Worm (Caenorhabditis elegans) whole organism, mixed stage, embryonic: Measurements from ENCODE around the gene T25B2.3.

Experiments
- M03D4.4 ChIP-seq: sonication (generic microtip); optimal IDR thresholded peaks from 2 replicates; lab custom pipeline; 2017; ENCODE audit warnings: mild to moderate bottlenecking, missing genetic modification characterization, missing compliant biosample characterization
- bed-3 ChIP-seq: fragments of 200-800 bp; sonication (Bioruptor generic); optimal IDR thresholded peaks from 3 replicates; lab custom pipeline; 2018; ENCODE audit warnings: mild to moderate bottlenecking, missing genetic modification characterization, moderate library complexity, missing compliant biosample characterization
- blmp-1 ChIP-seq: fragments of 150-350 bp; optimal IDR thresholded peaks from 2 replicates; lab custom pipeline; 2014; ENCODE audit warnings: missing biosample characterization, missing genetic modification characterization
- ceh-39 ChIP-seq: fragments of 150-350 bp; optimal IDR thresholded peaks from 2 replicates; lab custom pipeline; 2014; ENCODE audit warnings: missing biosample characterization, missing genetic modification characterization
- ceh-43 ChIP-seq: fragments of 200-800 bp; sonication (Bioruptor generic); optimal IDR thresholded peaks from 2 replicates; lab custom pipeline; 2018; ENCODE audit warnings: mild to moderate bottlenecking, missing genetic modification characterization, moderate library complexity, missing compliant biosample characterization
- ceh-83 ChIP-seq: fragments of 200-800 bp; sonication (Bioruptor generic); optimal IDR thresholded peaks from 2 replicates; lab custom pipeline; 2018; ENCODE audit warnings: mild to moderate bottlenecking, missing genetic modification characterization, missing compliant biosample characterization
- ces-1 ChIP-seq: fragments of 150-350 bp; optimal IDR thresholded peaks from 2 replicates; lab custom pipeline; 2014; ENCODE audit warnings: missing biosample characterization, missing genetic modification reagents, missing genetic modification characterization
- cnd-1 ChIP-seq: fragments of 200-800 bp; sonication (Bioruptor generic); optimal IDR thresholded peaks from 2 replicates; lab custom pipeline; 2018; ENCODE audit warnings: mild to moderate bottlenecking, missing genetic modification characterization, missing compliant biosample characterization
- drap-1 ChIP-seq: fragments of 200-800 bp; sonication (Bioruptor generic); optimal IDR thresholded peaks from 3 replicates; lab custom pipeline; 2018; ENCODE audit warnings: mild to moderate bottlenecking, missing genetic modification characterization, missing compliant biosample characterization
- elt-1 ChIP-seq: sonication (generic microtip); optimal IDR thresholded peaks from 2 replicates; lab custom pipeline; 2017; ENCODE audit warnings: missing genetic modification characterization, mild to moderate bottlenecking, missing compliant biosample characterization, antibody characterized with exemption, moderate library complexity, borderline replicate concordance; ENCODE audit not compliant: insufficient read depth
- elt-3 ChIP-seq: fragments of 150-350 bp; optimal IDR thresholded peaks from 2 replicates; lab custom pipeline; 2014; ENCODE audit warnings: missing biosample characterization, missing genetic modification characterization
- flh-1 ChIP-seq: fragments of 200-800 bp; sonication (Bioruptor generic); optimal IDR thresholded peaks from 2 replicates; lab custom pipeline; 2018; ENCODE audit warnings: mild to moderate bottlenecking, missing genetic modification characterization, moderate library complexity, missing compliant biosample characterization
- ham-2 ChIP-seq: fragments of 200-800 bp; sonication (Bioruptor generic); optimal IDR thresholded peaks from 2 replicates; lab custom pipeline; 2018; ENCODE audit warnings: mild to moderate bottlenecking, missing genetic modification characterization, missing compliant biosample characterization
- hlh-1 ChIP-seq: fragments of 150-350 bp; optimal IDR thresholded peaks from 2 replicates; lab custom pipeline; 2014; ENCODE audit warnings: missing biosample characterization, missing genetic modification reagents, missing genetic modification characterization
- lin-13 ChIP-seq: fragments of 150-350 bp; optimal IDR thresholded peaks from 2 replicates; lab custom pipeline; 2014; ENCODE audit warnings: missing biosample characterization, missing genetic modification characterization
- lin-32 ChIP-seq: fragments of 200-800 bp; sonication (Bioruptor generic); optimal IDR thresholded peaks from 2 replicates; lab custom pipeline; 2018; ENCODE audit warnings: mild to moderate bottlenecking, missing genetic modification characterization, missing compliant biosample characterization
- lsy-2 ChIP-seq: fragments of 150-350 bp; optimal IDR thresholded peaks from 2 replicates; lab custom pipeline; 2014; ENCODE audit warnings: missing biosample characterization, missing genetic modification characterization
- mab-5 ChIP-seq: fragments of 150-350 bp; optimal IDR thresholded peaks from 2 replicates; lab custom pipeline; 2014; ENCODE audit warnings: missing biosample characterization, missing genetic modification characterization
- mep-1 ChIP-seq: fragments of 150-350 bp; optimal IDR thresholded peaks from 2 replicates; lab custom pipeline; 2017; ENCODE audit warnings: missing biosample characterization, missing genetic modification reagents, missing genetic modification characterization, inconsistent platforms
- mls-2 ChIP-seq: sonication (generic microtip); optimal IDR thresholded peaks from 2 replicates; lab custom pipeline; 2016; ENCODE audit warnings: mild to moderate bottlenecking, missing genetic modification characterization, moderate library complexity, missing compliant biosample characterization
- nhr-12 ChIP-seq: fragments of 150-350 bp; optimal IDR thresholded peaks from 2 replicates; lab custom pipeline; 2014; ENCODE audit warnings: missing biosample characterization, missing genetic modification characterization
- nhr-2 ChIP-seq: fragments of 150-350 bp; optimal IDR thresholded peaks from 2 replicates; lab custom pipeline; 2014; ENCODE audit warnings: missing biosample characterization, missing genetic modification characterization
- nhr-237 ChIP-seq: fragments of 150-350 bp; optimal IDR thresholded peaks from 2 replicates; lab custom pipeline; 2014; ENCODE audit warnings: missing biosample characterization, missing genetic modification characterization
- nhr-28 ChIP-seq: fragments of 150-350 bp; optimal IDR thresholded peaks from 2 replicates; lab custom pipeline; 2014; ENCODE audit warnings: missing biosample characterization, missing genetic modification characterization
- nhr-76 ChIP-seq: sonication (generic microtip); optimal IDR thresholded peaks from 2 replicates; lab custom pipeline; 2017; ENCODE audit warnings: missing biosample characterization, missing genetic modification characterization
- pha-4 ChIP-seq: fragments of 150-350 bp; optimal IDR thresholded peaks from 2 replicates; lab custom pipeline; 2018; ENCODE audit warnings: missing biosample characterization, missing genetic modification reagents, missing genetic modification characterization
- sem-2 ChIP-seq: fragments of 200-800 bp; sonication (Bioruptor generic); optimal IDR thresholded peaks from 2 replicates; lab custom pipeline; 2018; ENCODE audit warnings: mild to moderate bottlenecking, missing genetic modification characterization, missing compliant biosample characterization
- snpc-4 ChIP-seq: fragments of 150-350 bp; optimal IDR thresholded peaks from 2 replicates; lab custom pipeline; 2014; ENCODE audit warnings: missing biosample characterization, missing genetic modification characterization
- sptf-1 ChIP-seq: sonication (generic microtip); optimal IDR thresholded peaks from 2 replicates; lab custom pipeline; 2017; ENCODE audit warnings: mild to moderate bottlenecking, missing genetic modification characterization, moderate library complexity, missing compliant biosample characterization
- tbx-8 ChIP-seq: fragments of 200-800 bp; sonication (Bioruptor generic); optimal IDR thresholded peaks from 2 replicates; lab custom pipeline; 2018; ENCODE audit warnings: mild to moderate bottlenecking, missing genetic modification characterization, moderate library complexity, missing compliant biosample characterization
- unc-120 ChIP-seq: sonication (generic microtip); optimal IDR thresholded peaks from 2 replicates; lab custom pipeline; 2017; ENCODE audit warnings: missing genetic modification characterization, missing compliant biosample characterization; ENCODE audit not compliant: poor library complexity, severe bottlenecking
- unc-39 ChIP-seq: fragments of 150-350 bp; optimal IDR thresholded peaks from 2 replicates; lab custom pipeline; 2014; ENCODE audit warnings: missing biosample characterization, missing genetic modification characterization
- unc-62 ChIP-seq: fragments of 150-350 bp; optimal IDR thresholded peaks from 2 replicates; lab custom pipeline; 2014; ENCODE audit warnings: missing biosample characterization, missing genetic modification reagents, missing genetic modification characterization
- zip-8 ChIP-seq: fragments of 150-350 bp; optimal IDR thresholded peaks from 2 replicates; lab custom pipeline; 2014; ENCODE audit warnings: missing biosample characterization, missing genetic modification characterization
- ztf-11 ChIP-seq: fragments of 150-350 bp; optimal IDR thresholded peaks from 2 replicates; lab custom pipeline; 2014; ENCODE audit warnings: missing biosample characterization, missing genetic modification characterization

T25B2.3 gene

ce11 chrX:6204696-6205232 lies 28.8 kb downstream of the T25B2.3 start, which contains the start of gene bca-1:
Gene bca-1 (minus strand): TSS chrX:6204746.
- TF ChIP-seq unc-62 (GFP tag; lab: Kevin White, UChicago) (no peak), ceh-43 (GFP tag; lab: Kevin White, UChicago) (no peak), unc-120 (tag; lab: Kevin White, UChicago) (no peak), unc-39 (tag; lab: Kevin White, UChicago) (no peak), mab-5 (tag; lab: Kevin White, UChicago) (no peak), nhr-12 (tag; lab: Kevin White, UChicago) (no peak), elt-1 (tag; lab: Kevin White, UChicago) (no peak), snpc-4 (no peak), pha-4 (tag; lab: Kevin White, UChicago) (no peak), ceh-83 (GFP tag; lab: Kevin White, UChicago) (no peak), mep-1 (tag; lab: Kevin White, UChicago) (no peak), ztf-11 (no peak), hlh-1 (no peak), lin-13 (tag; lab: Kevin White, UChicago) (no peak), blmp-1 (tag; lab: Kevin White, UChicago) (no peak), ceh-39 (tag; lab: Kevin White, UChicago) (no peak), lsy-2 (tag; lab: Kevin White, UChicago) (no peak)

DNA sequence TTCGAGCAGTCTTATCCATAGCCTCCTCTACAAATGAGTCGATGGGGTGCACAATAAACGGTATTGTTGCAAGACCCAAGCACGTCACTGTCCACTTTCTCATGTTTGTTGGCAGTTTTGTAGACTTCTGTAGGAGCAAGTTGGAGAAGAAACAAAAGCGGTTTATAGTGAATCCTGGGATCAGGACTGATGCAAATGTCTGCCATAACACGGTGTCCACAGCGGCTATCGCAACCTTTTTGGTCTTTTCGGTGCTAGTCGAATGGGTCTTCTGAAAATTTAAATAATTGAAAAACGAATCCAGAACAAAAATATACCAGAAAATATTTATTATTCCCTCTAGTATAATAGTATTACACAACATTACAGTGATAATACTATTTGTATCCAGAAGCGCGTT lies 29.4 kb downstream of the T25B2.3 start:
- TF ChIP-seq mab-5 (tag; lab: Kevin White, UChicago) = no peak
- no peak for TF ChIP-seq tbx-8
- TF ChIP-seq sptf-1 (tag; lab: Kevin White, UChicago) = no peak
- no peak for TF ChIP-seq blmp-1 (tag; lab: Kevin White, UChicago)
- no peak for TF ChIP-seq unc-120 (tag; lab: Kevin White, UChicago)
- no peak for TF ChIP-seq flh-1
- no peak for TF ChIP-seq unc-39 (tag; lab: Kevin White, UChicago)
- no peak for TF ChIP-seq ham-2 (GFP tag; lab: Kevin White, UChicago)
- TF ChIP-seq lsy-2 (tag; lab: Kevin White, UChicago) = no peak
- no peak for TF ChIP-seq lin-13 (tag; lab: Kevin White, UChicago)
- no peak for TF ChIP-seq elt-3
- TF ChIP-seq ceh-39 (tag; lab: Kevin White, UChicago) = no peak
- no peak for TF ChIP-seq unc-62 (GFP tag; lab: Kevin White, UChicago)
- no peak for TF ChIP-seq ztf-11

DNA sequence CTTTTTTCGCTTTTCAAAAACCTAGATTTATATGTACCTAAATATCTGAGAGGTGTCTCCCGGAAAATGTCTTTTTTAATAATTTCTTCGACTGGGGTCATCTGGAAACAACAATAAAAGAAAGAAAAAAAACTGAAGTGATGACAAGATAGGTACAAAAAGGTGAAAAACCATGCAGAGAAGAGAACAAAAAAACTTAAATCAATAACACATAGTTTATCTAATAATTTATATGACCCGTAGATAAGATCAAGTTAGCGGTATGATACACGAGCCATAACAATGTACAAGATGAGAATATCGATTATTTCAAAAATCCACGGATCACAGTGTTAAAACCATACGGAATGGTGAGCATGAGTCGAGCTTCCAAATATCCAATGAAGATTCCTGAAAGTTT lies 30.4 kb downstream of the T25B2.3 start, which contains the start of gene mtp-18:
Gene mtp-18, minus strand, starts transcription at position 101 of the 400 bp plus-strand sequence.
- TF ChIP-seq elt-3 (no peak), ces-1 (GFP tag; lab: Kevin White, UChicago) (no peak), snpc-4 (no peak), elt-1 (tag; lab: Kevin White, UChicago) (no peak), lsy-2 (tag; lab: Kevin White, UChicago) (no peak), sptf-1 (tag; lab: Kevin White, UChicago) (no peak), unc-39 (tag; lab: Kevin White, UChicago) (no peak)

DNA sequence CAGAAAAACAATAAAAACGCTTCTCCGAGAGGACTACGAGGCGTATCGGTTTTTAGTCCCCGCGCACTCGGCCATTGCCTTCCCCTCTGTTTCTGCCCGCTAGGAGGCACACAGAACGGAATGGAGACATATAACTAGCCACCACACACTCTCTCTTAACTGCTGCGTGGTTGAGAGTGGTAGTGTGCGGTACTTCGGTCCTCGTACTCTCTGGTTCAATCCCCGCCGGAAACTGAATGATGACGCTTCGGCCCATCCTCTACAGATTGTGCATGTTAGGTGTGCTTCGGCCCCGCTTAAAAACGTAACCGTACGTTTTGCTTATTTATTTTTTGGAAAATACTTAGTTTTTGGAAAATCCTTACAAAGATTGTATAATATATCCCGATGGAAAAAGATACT lies 31.8 kb downstream of the T25B2.3 start, which contains the start of gene T13C5.6:
Gene T13C5.6, minus strand, starts transcription at position 1 of the 402 bp plus-strand sequence.
- TF ChIP-seq nhr-237 (tag; lab: Kevin White, UChicago) (peak; percentile 76), snpc-4 (no peak), ztf-11 (peak; percentile 66), ceh-83 (GFP tag; lab: Kevin White, UChicago) (peak; percentile 97), unc-120 (tag; lab: Kevin White, UChicago) (peak; percentile 97), blmp-1 (tag; lab: Kevin White, UChicago) (no peak), ces-1 (GFP tag; lab: Kevin White, UChicago) (peak; percentile 84), ham-2 (GFP tag; lab: Kevin White, UChicago) (peak; percentile 97), nhr-12 (tag; lab: Kevin White, UChicago) (peak; percentile 64), bed-3 (GFP tag; lab: Kevin White, UChicago) (peak; percentile 91), lin-32 (GFP tag; lab: Kevin White, UChicago) (peak; percentile 96), unc-39 (tag; lab: Kevin White, UChicago) (peak; percentile 89), ceh-43 (GFP tag; lab: Kevin White, UChicago) (peak; percentile 95), mep-1 (tag; lab: Kevin White, UChicago) (peak; percentile 94), lsy-2 (tag; lab: Kevin White, UChicago) (peak; percentile 72), sem-2 (GFP tag; lab: Kevin White, UChicago) (peak; percentile 93), elt-3 (peak; percentile 45), lin-13 (tag; lab: Kevin White, UChicago) (peak; percentile 90), flh-1 (peak; percentile 89), tbx-8 (peak; percentile 97), pha-4 (tag; lab: Kevin White, UChicago) (peak; percentile 95), zip-8 (tag; lab: Kevin White, UChicago) (no peak), hlh-1 (peak; percentile 78), mab-5 (tag; lab: Kevin White, UChicago) (peak; percentile 26), drap-1 (peak; percentile 99), cnd-1 (tag; lab: Kevin White, UChicago) (peak; percentile 98), nhr-2 (tag; lab: Kevin White, UChicago) (peak; percentile 18), mls-2 (tag; lab: Kevin White, UChicago) (peak; percentile 99), sptf-1 (tag; lab: Kevin White, UChicago) (peak; percentile 98), nhr-28 (peak; percentile 75), nhr-76 (tag; lab: Kevin White, UChicago) (peak; percentile 71), elt-1 (tag; lab: Kevin White, UChicago) (peak; percentile 37), unc-62 (GFP tag; lab: Kevin White, UChicago) (peak; percentile 84), ceh-39 (tag; lab: Kevin White, UChicago) (peak; percentile 62), M03D4.4 (tag; lab: Kevin White, UChicago) (peak; percentile 97)
